Worm (Caenorhabditis elegans) whole organism, L2 larva: ENCODE data around the gene F49F1.11.

Source experiments
- R02D3.7 ChIP-seq: fragments of 150-350 bp; optimal IDR thresholded peaks from 2 replicates; lab custom pipeline; 2014; ENCODE audit warnings: missing biosample characterization, missing genetic modification characterization
- alr-1 ChIP-seq: fragments of 150-350 bp; optimal IDR thresholded peaks from 2 replicates; lab custom pipeline; 2014; ENCODE audit warnings: missing biosample characterization, missing genetic modification characterization
- aly-2 ChIP-seq: fragments of 150-350 bp; optimal IDR thresholded peaks from 2 replicates; lab custom pipeline; 2014; ENCODE audit warnings: missing biosample characterization, missing genetic modification characterization
- ceh-82 ChIP-seq: fragments of 150-350 bp; optimal IDR thresholded peaks from 2 replicates; lab custom pipeline; 2014; ENCODE audit warnings: missing biosample characterization, missing genetic modification characterization
- crh-2 ChIP-seq: sonication (generic microtip); optimal IDR thresholded peaks from 2 replicates; lab custom pipeline; 2017; ENCODE audit warnings: missing biosample characterization, missing genetic modification characterization
- dmd-4 ChIP-seq: sonication (generic microtip); optimal IDR thresholded peaks from 2 replicates; lab custom pipeline; 2017; ENCODE audit warnings: missing biosample characterization, missing genetic modification characterization
- egl-27 ChIP-seq: sonication (generic microtip); optimal IDR thresholded peaks from 3 replicates; lab custom pipeline; 2017; ENCODE audit warnings: missing biosample characterization, missing genetic modification reagents, missing genetic modification characterization
- elt-1 ChIP-seq: fragments of 150-350 bp; optimal IDR thresholded peaks from 2 replicates; lab custom pipeline; 2014; ENCODE audit warnings: missing biosample characterization, missing genetic modification characterization
- elt-3 ChIP-seq: sonication (generic microtip); optimal IDR thresholded peaks from 2 replicates; lab custom pipeline; 2017; ENCODE audit warnings: missing biosample characterization, missing genetic modification characterization
- fos-1 ChIP-seq: fragments of 150-350 bp; optimal IDR thresholded peaks from 2 replicates; lab custom pipeline; 2014; ENCODE audit warnings: missing biosample characterization, missing genetic modification characterization
- gmeb-1 ChIP-seq: fragments of 150-350 bp; optimal IDR thresholded peaks from 2 replicates; lab custom pipeline; 2014; ENCODE audit warnings: missing biosample characterization, missing genetic modification characterization
- lin-13 ChIP-seq: fragments of 150-350 bp; optimal IDR thresholded peaks from 2 replicates; lab custom pipeline; 2014; ENCODE audit warnings: missing biosample characterization, missing genetic modification reagents, missing genetic modification characterization
- lin-39 ChIP-seq: fragments of 150-350 bp; optimal IDR thresholded peaks from 2 replicates; lab custom pipeline; 2014; ENCODE audit warnings: missing biosample characterization, missing genetic modification reagents, missing genetic modification characterization
- lsy-2 ChIP-seq, 2 experiments: fragments of 150-350 bp in 1 of 2; sonication (generic microtip) in 1 of 2; optimal IDR thresholded peaks; 2 replicates each; lab custom pipeline; 2014 to 2017; ENCODE audit warnings: missing biosample characterization in 2 of 2, missing genetic modification characterization in 2 of 2
- mab-5 ChIP-seq: fragments of 150-350 bp; optimal IDR thresholded peaks from 2 replicates; lab custom pipeline; 2014; ENCODE audit warnings: missing biosample characterization, missing genetic modification characterization
- mdl-1 ChIP-seq, 2 experiments: fragments of 150-350 bp in 1 of 2; sonication (generic microtip) in 1 of 2; optimal IDR thresholded peaks; 2 replicates each; lab custom pipeline; 2017; ENCODE audit warnings: missing biosample characterization in 2 of 2, missing genetic modification characterization in 2 of 2
- nhr-11 ChIP-seq: fragments of 150-350 bp; optimal IDR thresholded peaks from 2 replicates; lab custom pipeline; 2014; ENCODE audit warnings: missing biosample characterization, missing genetic modification characterization
- nhr-12 ChIP-seq: fragments of 150-350 bp; optimal IDR thresholded peaks from 2 replicates; lab custom pipeline; 2014; ENCODE audit warnings: missing biosample characterization, missing genetic modification characterization
- nhr-129 ChIP-seq: fragments of 150-350 bp; optimal IDR thresholded peaks from 2 replicates; lab custom pipeline; 2014; ENCODE audit warnings: missing biosample characterization, missing genetic modification characterization
- nhr-25 ChIP-seq: fragments of 150-350 bp; sonication (generic microtip); optimal IDR thresholded peaks from 3 replicates; lab custom pipeline; 2014; ENCODE audit warnings: missing biosample characterization, missing genetic modification characterization
- nhr-6 ChIP-seq: fragments of 150-350 bp; optimal IDR thresholded peaks from 2 replicates; lab custom pipeline; 2014; ENCODE audit warnings: missing biosample characterization, missing genetic modification characterization
- peb-1 ChIP-seq: fragments of 150-350 bp; optimal IDR thresholded peaks from 2 replicates; lab custom pipeline; 2014; ENCODE audit warnings: missing biosample characterization, missing genetic modification characterization
- sem-4 ChIP-seq: fragments of 150-350 bp; optimal IDR thresholded peaks from 2 replicates; lab custom pipeline; 2014; ENCODE audit warnings: missing biosample characterization, missing genetic modification reagents, missing genetic modification characterization
- skn-1 ChIP-seq: sonication (generic microtip); optimal IDR thresholded peaks from 2 replicates; lab custom pipeline; 2017; ENCODE audit warnings: missing biosample characterization, missing genetic modification characterization
- sma-3 ChIP-seq: sonication (generic microtip); optimal IDR thresholded peaks from 2 replicates; lab custom pipeline; 2016; ENCODE audit warnings: missing genetic modification reagents, missing genetic modification characterization, missing compliant biosample characterization
- sma-9 ChIP-seq, 2 experiments: fragments of 150-350 bp in 1 of 2; sonication (generic microtip) in 1 of 2; optimal IDR thresholded peaks; 2 replicates each; lab custom pipeline; 2014 to 2016; ENCODE audit warnings: missing genetic modification characterization in 2 of 2, mild to moderate bottlenecking in 1 of 2, missing biosample characterization in 1 of 2, missing compliant biosample characterization in 1 of 2, missing genetic modification reagents in 1 of 2, moderate library complexity in 1 of 2
- unc-39 ChIP-seq: fragments of 150-350 bp; optimal IDR thresholded peaks from 2 replicates; lab custom pipeline; 2014; ENCODE audit warnings: missing biosample characterization, missing genetic modification characterization
- unc-62 ChIP-seq: fragments of 150-350 bp; optimal IDR thresholded peaks from 2 replicates; lab custom pipeline; 2014; ENCODE audit warnings: missing biosample characterization, missing genetic modification reagents, missing genetic modification characterization
- zag-1 ChIP-seq: fragments of 150-350 bp; optimal IDR thresholded peaks from 2 replicates; lab custom pipeline; 2014; ENCODE audit warnings: missing biosample characterization, missing genetic modification characterization
- ztf-1 ChIP-seq: fragments of 200-800 bp; sonication (Bioruptor generic); conservative IDR thresholded peaks from 2 replicates; pipeline ENCODE4 v1.3.6; 2022; ENCODE audit warnings: missing genetic modification characterization, missing compliant biosample characterization
- ztf-11 ChIP-seq: sonication (generic microtip); optimal IDR thresholded peaks from 2 replicates; lab custom pipeline; 2017; ENCODE audit warnings: missing biosample characterization, missing genetic modification characterization

Gene F49F1.11

DNA sequence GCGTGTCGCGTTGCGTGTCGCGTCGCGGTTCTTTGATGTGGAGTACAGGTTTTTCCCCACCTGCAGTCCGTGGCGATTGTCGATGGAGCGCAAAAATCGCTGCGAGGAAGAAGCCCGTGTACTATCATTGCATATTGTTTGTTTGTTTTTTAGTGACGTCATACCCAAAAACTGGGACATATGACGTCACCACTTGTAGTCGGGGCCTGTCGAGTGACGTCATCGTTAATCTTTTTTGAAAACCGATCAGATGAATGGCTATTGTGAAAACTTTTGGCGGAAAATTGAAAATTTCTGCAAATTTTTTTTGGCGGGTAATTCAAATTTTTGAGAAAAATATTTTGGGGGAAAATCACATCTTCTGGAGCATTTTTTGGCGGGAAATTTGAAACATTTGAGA lies 26.1 kb upstream of the F49F1.11 start:
- TF ChIP-seq lin-13 (GFP tag; lab: Kevin White, UChicago), result no peak
- TF ChIP-seq sem-4 (tag; lab: Kevin White, UChicago), result no peak
- TF ChIP-seq alr-1, result no peak
- TF ChIP-seq gmeb-1 (tag; lab: Kevin White, UChicago), result no peak
- no peak for TF ChIP-seq skn-1
- TF ChIP-seq elt-3 (tag; lab: Kevin White, UChicago), result no peak
- TF ChIP-seq elt-1, result no peak
- TF ChIP-seq lsy-2 (tag; optimal IDR thresholded peaks at IDR 0.05; lab: Kevin White, UChicago), result no peak
- no peak for TF ChIP-seq nhr-129 (tag; lab: Kevin White, UChicago)
- no peak for TF ChIP-seq R02D3.7 (tag; lab: Kevin White, UChicago)
- no peak for TF ChIP-seq fos-1 (tag; lab: Kevin White, UChicago)
- TF ChIP-seq dmd-4 (tag; lab: Kevin White, UChicago), result no peak
- no peak for TF ChIP-seq aly-2 (tag; lab: Kevin White, UChicago)
- TF ChIP-seq mdl-1 (tag; optimal IDR thresholded peaks at IDR 0.05; lab: Kevin White, UChicago), result no peak
- TF ChIP-seq lin-39, result no peak
- no peak for TF ChIP-seq nhr-6 (tag; lab: Kevin White, UChicago)

DNA sequence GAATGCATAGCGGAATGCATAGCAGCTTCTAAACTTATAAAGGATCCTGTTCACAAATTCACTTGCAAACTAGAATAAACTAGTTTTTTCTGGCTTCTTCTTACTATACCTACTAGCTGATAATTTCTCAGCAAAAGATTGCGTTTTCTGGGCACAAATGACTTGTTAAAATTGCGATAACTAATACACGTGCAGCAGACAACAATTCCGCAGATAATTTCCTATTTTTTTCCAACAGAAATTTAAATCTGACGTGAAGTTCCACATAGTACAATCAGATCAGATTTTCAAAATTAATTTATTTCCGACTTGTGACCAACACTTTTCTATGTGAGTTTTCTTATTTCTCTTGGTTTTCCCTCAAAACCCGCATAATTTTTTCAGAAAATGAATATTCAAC lies 23.2 kb upstream of the F49F1.11 start, which contains the start of gene scrm-8:
Gene scrm-8 (plus strand): TSS at position 301 of the 400 bp plus-strand sequence.
- TF ChIP-seq mab-5 (no peak), nhr-129 (tag; lab: Kevin White, UChicago) (no peak), crh-2 (tag; lab: Kevin White, UChicago) (no peak), ztf-1 (GFP tag; lab: Robert Waterston, UW) (no peak), ceh-82 (tag; lab: Kevin White, UChicago) (no peak), egl-27 (tag; lab: Kevin White, UChicago) (no peak), sem-4 (tag; lab: Kevin White, UChicago) (no peak), peb-1 (tag; lab: Kevin White, UChicago) (no peak), dmd-4 (tag; lab: Kevin White, UChicago) (no peak), sma-9 (GFP tag; optimal IDR thresholded peaks at IDR 0.05; lab: Kevin White, UChicago) (no peak), sma-9 (tag; optimal IDR thresholded peaks at IDR 0.05; lab: Kevin White, UChicago) (no peak), nhr-12 (tag; lab: Kevin White, UChicago) (no peak), unc-39 (tag; lab: Kevin White, UChicago) (no peak), nhr-11 (tag; lab: Kevin White, UChicago) (no peak)
- TF ChIP-seq, all 48 proteins: peak for 0

DNA sequence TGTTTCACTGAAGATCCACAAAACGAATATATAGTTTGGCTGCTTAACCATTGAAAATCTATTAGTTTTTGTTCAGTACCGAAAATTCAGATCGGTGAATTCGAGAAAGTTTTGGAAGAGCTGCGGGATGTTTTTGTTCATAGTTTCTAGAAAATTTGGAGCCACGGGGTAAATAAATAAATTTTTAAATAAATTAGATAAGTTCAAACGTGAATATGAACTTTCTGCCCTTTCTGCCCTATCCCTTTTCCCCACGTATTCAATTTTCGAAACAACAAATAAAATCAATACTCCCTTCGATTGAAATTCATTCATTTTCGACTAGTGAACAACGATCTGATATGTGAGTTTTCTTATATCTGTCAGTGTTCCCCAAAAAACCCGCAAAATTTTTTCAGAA lies 20.9 kb upstream of the F49F1.11 start, which contains the start of gene scrm-5:
Gene scrm-5 (plus strand): TSS at position 301 of the 400 bp plus-strand sequence.
- no peak for TF ChIP-seq nhr-6 (tag; lab: Kevin White, UChicago)
- TF ChIP-seq unc-62 (GFP tag; lab: Kevin White, UChicago), result no peak
- TF ChIP-seq nhr-25 (tag; lab: Kevin White, UChicago), result no peak
- TF ChIP-seq nhr-12 (tag; lab: Kevin White, UChicago), result no peak
- TF ChIP-seq egl-27 (tag; lab: Kevin White, UChicago), result no peak
- TF ChIP-seq dmd-4 (tag; lab: Kevin White, UChicago), result no peak
- TF ChIP-seq gmeb-1 (tag; lab: Kevin White, UChicago), result no peak
- no peak for TF ChIP-seq alr-1
- no peak for TF ChIP-seq zag-1 (tag; lab: Kevin White, UChicago)
- no peak for TF ChIP-seq skn-1
- TF ChIP-seq peb-1 (tag; lab: Kevin White, UChicago), result no peak
- TF ChIP-seq aly-2 (tag; lab: Kevin White, UChicago), result no peak
- TF ChIP-seq sma-9 (GFP tag; optimal IDR thresholded peaks at IDR 0.05; lab: Kevin White, UChicago), result no peak
- TF ChIP-seq sma-9 (tag; optimal IDR thresholded peaks at IDR 0.05; lab: Kevin White, UChicago), result no peak
- no peak for TF ChIP-seq sma-3
- TF ChIP-seq ztf-11 (tag; lab: Kevin White, UChicago), result no peak
- TF ChIP-seq ztf-1 (GFP tag; lab: Robert Waterston, UW), result no peak
- TF ChIP-seq elt-3 (tag; lab: Kevin White, UChicago), result no peak

DNA sequence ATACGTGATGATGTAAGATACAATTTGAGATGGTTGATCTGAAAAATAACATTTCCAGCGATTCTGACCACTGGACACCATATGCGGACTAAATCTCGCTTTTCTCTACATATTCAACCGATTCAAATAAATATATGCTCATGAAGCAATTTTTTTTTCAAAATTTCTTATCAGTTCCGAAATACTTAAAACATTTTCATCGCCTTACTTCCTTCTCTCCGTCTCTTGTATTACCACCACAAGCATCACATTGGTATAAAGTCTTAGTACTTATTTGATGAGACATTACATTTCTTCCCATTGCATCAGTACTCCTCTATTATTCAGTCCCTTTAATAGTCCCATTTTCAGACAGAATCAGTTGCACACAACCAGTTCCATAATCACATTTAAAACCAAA lies 13.4 kb upstream of the F49F1.11 start, which contains the start of gene K08D10.14:
Gene K08D10.14 (plus strand): TSS at position 301 of the 400 bp plus-strand sequence.
- TF ChIP-seq dmd-4 (tag; lab: Kevin White, UChicago) (no peak), fos-1 (tag; lab: Kevin White, UChicago) (peak; percentile 0), gmeb-1 (tag; lab: Kevin White, UChicago) (no peak)

DNA sequence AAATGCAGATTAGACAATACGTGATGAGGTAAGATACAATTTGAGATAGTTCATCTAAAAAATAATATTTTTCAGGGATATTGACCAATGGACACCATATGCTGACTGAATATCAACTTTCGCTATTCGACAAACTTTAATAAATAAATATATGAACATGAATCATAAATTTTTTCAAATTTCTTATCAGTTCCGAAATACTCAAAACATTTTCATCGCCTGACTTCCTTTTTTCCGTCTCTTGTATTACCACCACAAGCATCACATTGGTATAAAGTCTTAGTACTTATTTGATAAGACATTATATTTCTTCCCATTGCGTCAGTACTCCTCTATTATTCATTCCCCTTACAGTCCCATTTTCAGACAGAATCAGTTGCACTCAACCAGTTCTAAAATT lies 10.9 kb upstream of the F49F1.11 start, which contains the start of the genes K08D10.10 and R07C12.1:
Gene K08D10.10 (plus strand): TSS at position 93 of the 400 bp plus-strand sequence.
Gene R07C12.1 (plus strand): TSS at position 314 of the 400 bp plus-strand sequence.
- TF ChIP-seq unc-39 (tag; lab: Kevin White, UChicago) (no peak), lsy-2 (tag; optimal IDR thresholded peaks at IDR 0.05; lab: Kevin White, UChicago) (no peak), fos-1 (tag; lab: Kevin White, UChicago) (peak; percentile 69)
